Worm (Caenorhabditis elegans) whole organism, mixed stage, embryonic: Measurements from ENCODE around the gene Y110A2AL.4.

Experiments
- M03D4.4 ChIP-seq: sonication (generic microtip); optimal IDR thresholded peaks from 2 replicates; lab custom pipeline; 2017; ENCODE audit warnings: mild to moderate bottlenecking, missing genetic modification characterization, missing compliant biosample characterization
- bed-3 ChIP-seq: fragments of 200-800 bp; sonication (Bioruptor generic); optimal IDR thresholded peaks from 3 replicates; lab custom pipeline; 2018; ENCODE audit warnings: mild to moderate bottlenecking, missing genetic modification characterization, moderate library complexity, missing compliant biosample characterization
- blmp-1 ChIP-seq: fragments of 150-350 bp; optimal IDR thresholded peaks from 2 replicates; lab custom pipeline; 2014; ENCODE audit warnings: missing biosample characterization, missing genetic modification characterization
- ceh-43 ChIP-seq: fragments of 200-800 bp; sonication (Bioruptor generic); optimal IDR thresholded peaks from 2 replicates; lab custom pipeline; 2018; ENCODE audit warnings: mild to moderate bottlenecking, missing genetic modification characterization, moderate library complexity, missing compliant biosample characterization
- ceh-83 ChIP-seq: fragments of 200-800 bp; sonication (Bioruptor generic); optimal IDR thresholded peaks from 2 replicates; lab custom pipeline; 2018; ENCODE audit warnings: mild to moderate bottlenecking, missing genetic modification characterization, missing compliant biosample characterization
- ces-1 ChIP-seq: fragments of 150-350 bp; optimal IDR thresholded peaks from 2 replicates; lab custom pipeline; 2014; ENCODE audit warnings: missing biosample characterization, missing genetic modification reagents, missing genetic modification characterization
- cnd-1 ChIP-seq: fragments of 200-800 bp; sonication (Bioruptor generic); optimal IDR thresholded peaks from 2 replicates; lab custom pipeline; 2018; ENCODE audit warnings: mild to moderate bottlenecking, missing genetic modification characterization, missing compliant biosample characterization
- drap-1 ChIP-seq: fragments of 200-800 bp; sonication (Bioruptor generic); optimal IDR thresholded peaks from 3 replicates; lab custom pipeline; 2018; ENCODE audit warnings: mild to moderate bottlenecking, missing genetic modification characterization, missing compliant biosample characterization
- elt-1 ChIP-seq: sonication (generic microtip); optimal IDR thresholded peaks from 2 replicates; lab custom pipeline; 2017; ENCODE audit warnings: missing genetic modification characterization, mild to moderate bottlenecking, missing compliant biosample characterization, antibody characterized with exemption, moderate library complexity, borderline replicate concordance; ENCODE audit not compliant: insufficient read depth
- elt-3 ChIP-seq: fragments of 150-350 bp; optimal IDR thresholded peaks from 2 replicates; lab custom pipeline; 2014; ENCODE audit warnings: missing biosample characterization, missing genetic modification characterization
- ham-2 ChIP-seq: fragments of 200-800 bp; sonication (Bioruptor generic); optimal IDR thresholded peaks from 2 replicates; lab custom pipeline; 2018; ENCODE audit warnings: mild to moderate bottlenecking, missing genetic modification characterization, missing compliant biosample characterization
- hlh-1 ChIP-seq: fragments of 150-350 bp; optimal IDR thresholded peaks from 2 replicates; lab custom pipeline; 2014; ENCODE audit warnings: missing biosample characterization, missing genetic modification reagents, missing genetic modification characterization
- lin-13 ChIP-seq: fragments of 150-350 bp; optimal IDR thresholded peaks from 2 replicates; lab custom pipeline; 2014; ENCODE audit warnings: missing biosample characterization, missing genetic modification characterization
- lin-32 ChIP-seq: fragments of 200-800 bp; sonication (Bioruptor generic); optimal IDR thresholded peaks from 2 replicates; lab custom pipeline; 2018; ENCODE audit warnings: mild to moderate bottlenecking, missing genetic modification characterization, missing compliant biosample characterization
- lsy-2 ChIP-seq: fragments of 150-350 bp; optimal IDR thresholded peaks from 2 replicates; lab custom pipeline; 2014; ENCODE audit warnings: missing biosample characterization, missing genetic modification characterization
- mab-5 ChIP-seq: fragments of 150-350 bp; optimal IDR thresholded peaks from 2 replicates; lab custom pipeline; 2014; ENCODE audit warnings: missing biosample characterization, missing genetic modification characterization
- mep-1 ChIP-seq: fragments of 150-350 bp; optimal IDR thresholded peaks from 2 replicates; lab custom pipeline; 2017; ENCODE audit warnings: missing biosample characterization, missing genetic modification reagents, missing genetic modification characterization, inconsistent platforms
- mls-2 ChIP-seq: sonication (generic microtip); optimal IDR thresholded peaks from 2 replicates; lab custom pipeline; 2016; ENCODE audit warnings: mild to moderate bottlenecking, missing genetic modification characterization, moderate library complexity, missing compliant biosample characterization
- nhr-12 ChIP-seq: fragments of 150-350 bp; optimal IDR thresholded peaks from 2 replicates; lab custom pipeline; 2014; ENCODE audit warnings: missing biosample characterization, missing genetic modification characterization
- nhr-2 ChIP-seq: fragments of 150-350 bp; optimal IDR thresholded peaks from 2 replicates; lab custom pipeline; 2014; ENCODE audit warnings: missing biosample characterization, missing genetic modification characterization
- nhr-237 ChIP-seq: fragments of 150-350 bp; optimal IDR thresholded peaks from 2 replicates; lab custom pipeline; 2014; ENCODE audit warnings: missing biosample characterization, missing genetic modification characterization
- nhr-28 ChIP-seq: fragments of 150-350 bp; optimal IDR thresholded peaks from 2 replicates; lab custom pipeline; 2014; ENCODE audit warnings: missing biosample characterization, missing genetic modification characterization
- nhr-76 ChIP-seq: sonication (generic microtip); optimal IDR thresholded peaks from 2 replicates; lab custom pipeline; 2017; ENCODE audit warnings: missing biosample characterization, missing genetic modification characterization
- pha-4 ChIP-seq: fragments of 150-350 bp; optimal IDR thresholded peaks from 2 replicates; lab custom pipeline; 2018; ENCODE audit warnings: missing biosample characterization, missing genetic modification reagents, missing genetic modification characterization
- sem-2 ChIP-seq: fragments of 200-800 bp; sonication (Bioruptor generic); optimal IDR thresholded peaks from 2 replicates; lab custom pipeline; 2018; ENCODE audit warnings: mild to moderate bottlenecking, missing genetic modification characterization, missing compliant biosample characterization
- snpc-4 ChIP-seq: fragments of 150-350 bp; optimal IDR thresholded peaks from 2 replicates; lab custom pipeline; 2014; ENCODE audit warnings: missing biosample characterization, missing genetic modification characterization
- sptf-1 ChIP-seq: sonication (generic microtip); optimal IDR thresholded peaks from 2 replicates; lab custom pipeline; 2017; ENCODE audit warnings: mild to moderate bottlenecking, missing genetic modification characterization, moderate library complexity, missing compliant biosample characterization
- tbx-8 ChIP-seq: fragments of 200-800 bp; sonication (Bioruptor generic); optimal IDR thresholded peaks from 2 replicates; lab custom pipeline; 2018; ENCODE audit warnings: mild to moderate bottlenecking, missing genetic modification characterization, moderate library complexity, missing compliant biosample characterization
- unc-120 ChIP-seq: sonication (generic microtip); optimal IDR thresholded peaks from 2 replicates; lab custom pipeline; 2017; ENCODE audit warnings: missing genetic modification characterization, missing compliant biosample characterization; ENCODE audit not compliant: poor library complexity, severe bottlenecking
- unc-39 ChIP-seq: fragments of 150-350 bp; optimal IDR thresholded peaks from 2 replicates; lab custom pipeline; 2014; ENCODE audit warnings: missing biosample characterization, missing genetic modification characterization
- unc-62 ChIP-seq: fragments of 150-350 bp; optimal IDR thresholded peaks from 2 replicates; lab custom pipeline; 2014; ENCODE audit warnings: missing biosample characterization, missing genetic modification reagents, missing genetic modification characterization
- zip-8 ChIP-seq: fragments of 150-350 bp; optimal IDR thresholded peaks from 2 replicates; lab custom pipeline; 2014; ENCODE audit warnings: missing biosample characterization, missing genetic modification characterization
- ztf-11 ChIP-seq: fragments of 150-350 bp; optimal IDR thresholded peaks from 2 replicates; lab custom pipeline; 2014; ENCODE audit warnings: missing biosample characterization, missing genetic modification characterization

Gene Y110A2AL.4

DNA sequence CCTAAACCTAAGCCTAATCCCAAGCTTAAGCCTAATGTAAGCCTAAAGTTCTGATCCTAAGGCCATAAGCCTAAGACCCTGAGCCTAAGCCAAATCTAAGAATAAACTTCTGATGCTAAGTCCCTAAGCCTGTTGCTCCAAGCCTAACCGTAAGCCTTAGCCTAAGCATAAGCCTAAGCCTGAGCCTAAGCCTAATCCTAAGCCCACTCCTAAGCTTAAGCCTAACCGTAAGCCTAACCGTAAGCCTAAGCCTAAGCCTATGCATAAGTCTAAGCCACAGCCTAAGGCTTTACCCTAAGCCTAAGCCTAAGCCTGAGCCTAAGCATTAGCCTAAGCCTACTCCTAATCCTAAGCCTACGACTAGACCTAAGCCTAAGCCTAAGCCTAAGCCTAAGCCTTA is 20.2 kb downstream of the Y110A2AL.4 start:
- TF ChIP-seq ham-2 (GFP tag; lab: Kevin White, UChicago) (peak; percentile 32), mls-2 (tag; lab: Kevin White, UChicago) (no peak)
- TF ChIP-seq, all 35 proteins: peak for 1

DNA sequence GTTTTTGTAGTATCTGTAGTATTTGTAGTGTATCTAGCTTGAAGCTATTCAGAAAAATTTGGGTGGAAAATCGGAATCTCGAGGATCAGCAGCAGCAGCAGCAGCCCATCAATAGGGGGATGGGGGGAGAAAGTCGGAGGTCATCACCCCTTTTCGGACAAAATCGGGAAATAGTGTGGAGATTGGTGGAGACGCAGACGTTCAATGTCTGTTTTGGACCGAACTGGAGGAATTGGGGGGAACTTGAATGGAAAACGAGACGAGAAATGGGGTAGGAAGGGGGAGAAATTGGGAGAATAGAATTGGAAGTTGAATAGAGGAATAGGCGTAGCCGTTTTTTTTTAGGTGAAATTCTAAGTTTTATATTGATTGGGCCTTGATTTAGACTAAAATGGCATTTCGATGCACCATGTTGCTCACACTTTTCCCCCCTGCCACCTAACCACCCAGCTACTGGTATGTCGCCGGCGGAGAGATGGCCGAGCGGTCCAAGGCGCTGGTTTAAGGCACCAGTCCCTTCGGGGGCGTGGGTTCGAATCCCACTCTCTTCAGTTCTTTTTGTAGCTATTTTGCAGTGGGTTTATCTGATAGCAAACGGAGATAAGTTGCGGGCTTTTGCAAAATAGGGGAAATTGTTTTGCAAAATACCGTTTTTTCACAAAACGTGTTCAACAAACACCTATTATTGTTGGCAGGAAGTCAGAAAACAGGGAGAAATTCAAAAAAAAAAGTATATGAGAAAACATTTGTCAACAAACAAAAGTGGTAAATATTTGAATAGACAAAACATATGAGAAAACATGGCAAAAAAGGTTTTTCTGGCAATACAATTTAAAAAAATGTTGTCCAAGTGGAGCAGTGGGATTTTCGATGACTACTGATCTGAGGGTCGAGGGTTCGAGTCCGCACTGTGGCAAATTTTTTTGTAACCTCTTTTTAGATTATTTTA is 21.0 kb downstream of the Y110A2AL.4 start:
- no peak for TF ChIP-seq unc-39 (tag; lab: Kevin White, UChicago)
- peak; percentile 48 for TF ChIP-seq ceh-83 (GFP tag; lab: Kevin White, UChicago)
- no peak for TF ChIP-seq snpc-4 (tag; lab: Kevin White, UChicago)
- TF ChIP-seq mls-2 (tag; lab: Kevin White, UChicago): peak; percentile 51
- peak; percentile 31 for TF ChIP-seq cnd-1

DNA sequence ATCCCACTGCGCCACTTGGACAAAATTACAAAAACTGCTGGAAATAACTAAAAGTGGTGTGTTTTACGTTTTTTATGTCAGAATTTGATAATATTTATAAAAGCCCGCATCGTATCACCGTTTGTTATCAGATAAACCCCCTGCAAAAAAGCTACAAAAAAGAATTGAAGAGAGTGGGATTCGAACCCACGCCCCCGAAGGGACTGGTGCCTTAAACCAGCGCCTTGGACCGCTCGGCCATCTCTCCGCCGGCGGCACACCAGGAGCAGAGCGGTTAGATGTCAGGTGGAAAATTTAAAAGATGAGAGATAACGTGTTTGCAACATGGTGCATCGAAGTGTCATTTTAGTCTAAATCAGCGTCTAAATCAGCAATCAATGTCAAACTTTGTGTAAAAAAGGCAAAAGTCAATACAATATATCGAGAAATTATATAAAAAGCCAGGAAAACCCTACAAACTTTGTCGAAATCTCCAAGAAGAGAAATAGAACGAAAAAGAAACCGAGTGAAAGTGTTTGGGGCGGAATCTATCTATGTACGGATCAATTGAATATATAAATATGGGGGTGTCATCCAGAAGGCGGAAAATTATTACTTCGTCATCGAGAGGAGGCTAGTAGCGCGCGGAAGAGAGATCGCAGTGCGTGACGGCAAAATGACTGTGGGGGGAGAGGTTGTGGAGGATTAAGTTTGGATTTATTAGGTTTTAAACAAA is 22.4 kb downstream of the Y110A2AL.4 start:
- TF ChIP-seq bed-3 (GFP tag; lab: Kevin White, UChicago) (no peak), nhr-2 (tag; lab: Kevin White, UChicago) (no peak), lin-13 (no peak), sem-2 (GFP tag; lab: Kevin White, UChicago) (no peak), elt-1 (no peak), ceh-43 (GFP tag; lab: Kevin White, UChicago) (no peak), elt-3 (tag; lab: Kevin White, UChicago) (no peak), zip-8 (tag; lab: Kevin White, UChicago) (no peak), lsy-2 (no peak), mls-2 (tag; lab: Kevin White, UChicago) (peak; percentile 31), unc-120 (peak; percentile 49), unc-62 (no peak), nhr-237 (tag; lab: Kevin White, UChicago) (no peak), tbx-8 (no peak), pha-4 (tag; lab: Kevin White, UChicago) (no peak), sptf-1 (tag; lab: Kevin White, UChicago) (no peak), mep-1 (tag; lab: Kevin White, UChicago) (no peak), ceh-83 (GFP tag; lab: Kevin White, UChicago) (peak; percentile 55), blmp-1 (peak; percentile 74), nhr-28 (no peak), nhr-12 (tag; lab: Kevin White, UChicago) (no peak), unc-39 (tag; lab: Kevin White, UChicago) (no peak), mab-5 (tag; lab: Kevin White, UChicago) (no peak), lin-32 (GFP tag; lab: Kevin White, UChicago) (no peak), M03D4.4 (tag; lab: Kevin White, UChicago) (no peak), ces-1 (no peak), nhr-76 (tag; lab: Kevin White, UChicago) (no peak), drap-1 (GFP tag; lab: Kevin White, UChicago) (no peak), ztf-11 (tag; lab: Kevin White, UChicago) (no peak), hlh-1 (tag; lab: Kevin White, UChicago) (no peak), snpc-4 (tag; lab: Kevin White, UChicago) (no peak), ham-2 (GFP tag; lab: Kevin White, UChicago) (peak; percentile 14)

DNA sequence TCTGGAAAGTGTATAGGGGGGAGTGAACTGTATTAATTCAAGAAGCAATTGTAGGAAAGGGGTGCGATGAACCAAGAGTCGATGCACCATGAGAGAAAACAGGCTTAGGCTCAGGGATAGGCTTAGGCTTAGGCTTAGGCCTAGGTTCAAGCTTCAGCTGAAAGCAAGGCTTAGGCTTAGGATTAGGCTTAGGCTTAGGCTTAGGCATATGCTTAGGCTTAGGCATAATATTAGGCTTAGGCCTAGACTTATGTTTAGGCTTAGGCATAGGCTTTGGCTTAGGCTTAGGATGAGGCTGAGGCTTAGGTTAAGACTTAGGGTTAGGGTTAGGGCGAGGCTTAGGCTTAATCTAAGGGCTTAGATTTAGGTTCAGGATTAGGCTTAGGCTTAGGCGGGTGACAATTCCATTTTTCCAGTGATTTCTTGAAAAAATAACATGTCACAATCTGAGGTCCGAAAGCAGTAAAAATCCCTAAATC is 23.5 kb downstream of the Y110A2AL.4 start:
- TF ChIP-seq ceh-43 (GFP tag; lab: Kevin White, UChicago) (no peak), ham-2 (GFP tag; lab: Kevin White, UChicago) (peak; percentile 23)
- TF ChIP-seq, all 35 proteins: peak for 1
